Fruit fly (Drosophila melanogaster) whole organism, larva: ENCODE data around the gene Tig.

Experiments used
- noc ChIP-seq: fragments of 200-800 bp; sonication (Bioruptor generic); optimal IDR thresholded peaks from 3 replicates; lab custom pipeline; 2019; ENCODE audit warnings: missing biosample characterization, mild to moderate bottlenecking, missing genetic modification characterization, moderate library complexity

Tig gene

DNA sequence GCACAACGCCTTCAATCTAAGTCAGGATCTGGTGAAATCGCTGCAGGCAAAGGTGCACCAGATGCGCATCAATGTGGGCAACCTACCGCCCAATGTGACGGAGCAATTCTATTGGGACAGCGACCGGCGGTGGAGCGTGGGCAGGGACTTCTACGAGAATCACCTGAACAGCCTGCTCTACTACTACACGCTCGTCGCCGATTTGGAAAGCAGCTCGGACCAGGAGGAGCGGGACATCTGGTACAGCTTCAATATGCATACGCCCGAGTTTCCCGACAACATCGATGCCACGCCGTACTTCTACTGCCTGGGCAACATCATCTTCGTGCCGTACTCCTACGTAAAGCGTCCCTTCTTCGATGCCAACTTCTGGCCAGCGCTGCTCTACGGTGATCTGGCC lies 53.8 kb downstream of the Tig start:
- TF ChIP-seq noc (tag; lab: Kevin White, UChicago) = no peak

DNA sequence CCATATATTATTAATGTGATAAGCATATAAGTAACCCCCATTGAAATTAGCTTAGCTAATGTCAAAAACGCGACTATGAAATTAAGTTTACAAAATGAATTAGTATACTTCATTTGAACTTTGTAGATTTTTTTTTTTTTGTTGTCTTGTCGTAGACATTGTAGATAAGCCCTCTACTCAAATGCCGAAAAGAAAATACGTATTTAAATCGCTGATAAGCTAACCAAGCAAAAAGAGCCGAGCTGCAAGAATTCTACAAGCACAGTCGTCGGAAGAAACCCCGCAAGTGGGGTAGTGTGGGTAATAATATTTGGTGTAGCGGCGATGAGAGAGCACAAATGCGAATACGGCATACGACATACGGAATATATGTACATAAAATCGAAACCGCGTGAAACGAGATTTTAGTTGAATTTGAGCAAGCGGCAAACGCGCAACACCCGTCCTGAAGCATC lies 55.6 kb downstream of the Tig start, which contains the start of gene Nepl4:
TSS of gene Nepl4 (plus strand) at position 405 of the 455 bp plus-strand sequence.
- peak; percentile 82 for TF ChIP-seq noc (tag; lab: Kevin White, UChicago)

DNA sequence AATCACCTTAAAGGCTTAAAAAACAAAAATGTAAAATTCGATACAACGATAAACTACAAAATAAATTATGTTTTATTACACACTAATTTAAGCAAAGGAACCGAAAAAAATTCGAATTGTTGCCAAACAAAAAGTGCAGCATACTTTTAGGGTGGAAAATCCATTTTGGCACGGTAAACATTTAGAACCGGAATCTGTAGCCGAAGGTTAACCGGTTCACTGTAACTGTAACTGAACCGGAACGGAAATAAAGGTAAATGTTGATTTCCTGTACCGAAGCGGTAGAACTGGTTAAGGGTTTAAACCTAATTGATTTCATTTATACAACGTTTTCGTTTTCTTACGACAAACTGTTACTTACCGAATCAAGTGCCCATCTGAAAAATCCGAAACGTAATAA lies 56.2 kb downstream of the Tig start:
- no peak for TF ChIP-seq noc (tag; lab: Kevin White, UChicago)
